Fruit fly (Drosophila melanogaster) whole organism, embryonic: Measurements from ENCODE around the gene CG11726.

Source experiments
- CG11696 ChIP-seq: fragments of 200-800 bp; sonication (Bioruptor generic); IDR thresholded peaks from 2 replicates; pipeline ENCODE4 v1.3.6; 2022; ENCODE audit warnings: missing biosample characterization, missing genetic modification characterization
- CG12155 ChIP-seq: fragments of 200-800 bp; sonication (Bioruptor generic); optimal IDR thresholded peaks from 3 replicates; lab custom pipeline; 2016; ENCODE audit warnings: missing biosample characterization, missing genetic modification characterization
- CG12391 ChIP-seq: fragments of 200-800 bp; sonication (Bioruptor generic); optimal IDR thresholded peaks from 3 replicates; lab custom pipeline; 2018; ENCODE audit warnings: missing biosample characterization, mild to moderate bottlenecking, missing genetic modification characterization, moderate library complexity
- CG15073 ChIP-seq: fragments of 200-800 bp; sonication (Bioruptor generic); optimal IDR thresholded peaks from 2 replicates; lab custom pipeline; 2016; ENCODE audit warnings: missing biosample characterization, missing genetic modification characterization
- CG1603 ChIP-seq: fragments of 200-800 bp; sonication (Bioruptor generic); optimal IDR thresholded peaks from 2 replicates; lab custom pipeline; 2019; ENCODE audit warnings: missing biosample characterization, mild to moderate bottlenecking, missing genetic modification characterization, moderate library complexity
- CG16815 ChIP-seq: fragments of 200-800 bp; sonication (Bioruptor generic); optimal IDR thresholded peaks from 3 replicates; lab custom pipeline; 2017; ENCODE audit warnings: missing biosample characterization, mild to moderate bottlenecking, missing genetic modification characterization
- CG16863 ChIP-seq: fragments of 200-800 bp; sonication (Bioruptor generic); optimal IDR thresholded peaks from 3 replicates; lab custom pipeline; 2016; ENCODE audit warnings: missing biosample characterization, missing genetic modification characterization
- CG17328 ChIP-seq: fragments of 200-800 bp; sonication (Bioruptor generic); IDR thresholded peaks from 2 replicates; pipeline ENCODE4 v1.3.6; 2022; ENCODE audit warnings: missing biosample characterization, missing genetic modification characterization
- CG3065 ChIP-seq: fragments of 200-800 bp; sonication (Bioruptor generic); optimal IDR thresholded peaks from 2 replicates; lab custom pipeline; 2016; ENCODE audit warnings: missing biosample characterization, missing genetic modification characterization
- CG31224 ChIP-seq: fragments of 200-800 bp; sonication (Bioruptor generic); IDR thresholded peaks from 2 replicates; pipeline ENCODE4 v1.3.6; 2022; ENCODE audit warnings: missing biosample characterization, missing genetic modification characterization
- CG34376 ChIP-seq: fragments of 200-800 bp; sonication (Bioruptor generic); optimal IDR thresholded peaks from 2 replicates; lab custom pipeline; 2018; ENCODE audit warnings: missing biosample characterization, mild to moderate bottlenecking, missing genetic modification characterization
- CG4617 ChIP-seq: fragments of 200-800 bp; sonication (Bioruptor generic); optimal IDR thresholded peaks from 3 replicates; lab custom pipeline; 2016; ENCODE audit warnings: missing biosample characterization, missing genetic modification characterization, borderline replicate concordance
- CG7556 ChIP-seq: fragments of 200-800 bp; sonication (Bioruptor generic); optimal IDR thresholded peaks from 2 replicates; lab custom pipeline; 2017; ENCODE audit warnings: missing biosample characterization, mild to moderate bottlenecking, missing genetic modification characterization
- CG8388 ChIP-seq: fragments of 200-800 bp; sonication (Bioruptor generic); optimal IDR thresholded peaks from 2 replicates; lab custom pipeline; 2019; ENCODE audit warnings: missing biosample characterization, mild to moderate bottlenecking, missing genetic modification characterization, moderate library complexity
- CG9876 ChIP-seq: fragments of 200-800 bp; sonication (Bioruptor generic); optimal IDR thresholded peaks from 2 replicates; lab custom pipeline; 2016; ENCODE audit warnings: missing biosample characterization, missing genetic modification characterization
- Dref ChIP-seq: fragments of 200-800 bp; sonication (Bioruptor generic); IDR thresholded peaks from 2 replicates; pipeline ENCODE4 v1.3.6; 2022; ENCODE audit warnings: missing biosample characterization, missing genetic modification characterization
- E2f1 ChIP-seq: fragments of 200-800 bp; sonication (Bioruptor generic); IDR thresholded peaks from 2 replicates; pipeline ENCODE4 v1.3.6; 2022; ENCODE audit warnings: missing biosample characterization, missing genetic modification characterization
- HLHmδ ChIP-seq: fragments of 200-800 bp; sonication (Bioruptor generic); optimal IDR thresholded peaks from 2 replicates; lab custom pipeline; 2018; ENCODE audit warnings: missing biosample characterization, mild to moderate bottlenecking, missing genetic modification characterization, moderate library complexity
- Hr51 ChIP-seq, 2 experiments: fragments of 200-800 bp; sonication (Bioruptor generic); optimal IDR thresholded peaks; 2 replicates in 1 of 2; 3 replicates in 1 of 2; lab custom pipeline; 2016 to 2018; ENCODE audit warnings: missing biosample characterization in 2 of 2, missing genetic modification characterization in 2 of 2, mild to moderate bottlenecking in 1 of 2, moderate library complexity in 1 of 2
- MTF-1 ChIP-seq: fragments of 200-800 bp; sonication (Bioruptor generic); optimal IDR thresholded peaks from 2 replicates; lab custom pipeline; 2018; ENCODE audit warnings: missing biosample characterization, mild to moderate bottlenecking, missing genetic modification characterization, borderline replicate concordance
- Rfx ChIP-seq: fragments of 200-800 bp; sonication (Bioruptor generic); IDR thresholded peaks from 2 replicates; pipeline ENCODE4 v1.3.6; 2022; ENCODE audit warnings: missing biosample characterization, missing genetic modification characterization
- Rx ChIP-seq: fragments of 200-800 bp; sonication (Bioruptor generic); IDR thresholded peaks from 2 replicates; pipeline ENCODE4 v1.3.6; 2022; ENCODE audit warnings: missing biosample characterization, missing genetic modification characterization
- Ssrp ChIP-seq: fragments of 200-800 bp; sonication (Bioruptor generic); optimal IDR thresholded peaks from 2 replicates; lab custom pipeline; 2018; ENCODE audit warnings: missing biosample characterization, mild to moderate bottlenecking, missing genetic modification characterization, moderate library complexity
- Xbp1 ChIP-seq: fragments of 200-800 bp; sonication (Bioruptor generic); optimal IDR thresholded peaks from 3 replicates; lab custom pipeline; 2016; ENCODE audit warnings: missing biosample characterization, mild to moderate bottlenecking, missing genetic modification characterization
- cas ChIP-seq: fragments of 200-800 bp; sonication (Bioruptor generic); IDR thresholded peaks from 2 replicates; pipeline ENCODE4 v1.3.6; 2022; ENCODE audit warnings: missing biosample characterization, missing genetic modification characterization
- chm ChIP-seq: fragments of 200-800 bp; sonication (Bioruptor generic); IDR thresholded peaks from 2 replicates; pipeline ENCODE4 v1.3.6; 2022; ENCODE audit warnings: missing biosample characterization, missing genetic modification characterization
- ci ChIP-seq: fragments of 200-800 bp; sonication (Bioruptor generic); IDR thresholded peaks from 3 replicates; pipeline ENCODE4 v1.3.6; 2022; ENCODE audit warnings: missing biosample characterization, missing genetic modification characterization
- cwo ChIP-seq: fragments of 200-800 bp; sonication (Bioruptor generic); optimal IDR thresholded peaks from 3 replicates; lab custom pipeline; 2017; ENCODE audit warnings: missing biosample characterization, missing genetic modification characterization, mild to moderate bottlenecking, moderate library complexity, missing genetic modification reagents
- danr ChIP-seq: fragments of 200-800 bp; sonication (Bioruptor generic); IDR thresholded peaks from 2 replicates; pipeline ENCODE4 v1.3.6; 2022; ENCODE audit warnings: missing biosample characterization, missing genetic modification characterization
- dmrt99B ChIP-seq: fragments of 200-800 bp; sonication (Bioruptor generic); optimal IDR thresholded peaks from 2 replicates; lab custom pipeline; 2018; ENCODE audit warnings: missing biosample characterization, mild to moderate bottlenecking, missing genetic modification characterization, moderate library complexity
- eve ChIP-seq, 2 experiments: fragments of >200 bp; optimal IDR thresholded peaks; 2 replicates each; lab custom pipeline; 2017; ENCODE audit warnings: missing biosample characterization in 2 of 2, missing genetic modification characterization in 2 of 2
- fd96Cb ChIP-seq: fragments of 200-800 bp; sonication (Bioruptor generic); optimal IDR thresholded peaks from 2 replicates; lab custom pipeline; 2018; ENCODE audit warnings: missing biosample characterization, mild to moderate bottlenecking, missing genetic modification characterization, moderate library complexity
- hb ChIP-seq: fragments of 200-800 bp; sonication (Bioruptor generic); IDR thresholded peaks from 3 replicates; pipeline ENCODE4 v1.3.6; 2022; ENCODE audit warnings: missing biosample characterization, missing genetic modification characterization; ENCODE audit not compliant: partially characterized antibody
- kah ChIP-seq: fragments of 200-800 bp; sonication (Bioruptor generic); optimal IDR thresholded peaks from 2 replicates; lab custom pipeline; 2018; ENCODE audit warnings: missing biosample characterization, mild to moderate bottlenecking, missing genetic modification characterization
- klu ChIP-seq: fragments of 200-800 bp; sonication (Bioruptor generic); IDR thresholded peaks from 2 replicates; pipeline ENCODE4 v1.3.6; 2022; ENCODE audit warnings: missing biosample characterization, missing genetic modification characterization
- luna ChIP-seq: fragments of 200-800 bp; sonication (Bioruptor generic); optimal IDR thresholded peaks from 2 replicates; lab custom pipeline; 2016; ENCODE audit warnings: missing biosample characterization, missing genetic modification characterization
- nerfin-1 ChIP-seq: fragments of 200-800 bp; sonication (Bioruptor generic); optimal IDR thresholded peaks from 3 replicates; lab custom pipeline; 2019; ENCODE audit warnings: missing biosample characterization, mild to moderate bottlenecking, missing genetic modification characterization, moderate library complexity
- pan ChIP-seq, 4 experiments: fragments of >200 bp in 3 of 4; fragments of 200-800 bp in 1 of 4; sonication (Bioruptor generic) in 1 of 4; optimal IDR thresholded peaks in 3 of 4; IDR thresholded peaks in 1 of 4; 2 replicates each; pipeline versions ENCODE4 v1.3.6 to Lab custom; 2017 to 2022; ENCODE audit warnings: missing biosample characterization in 2 of 4, missing genetic modification characterization in 2 of 4, mixed read lengths in 1 of 4
- prd ChIP-seq, 3 experiments: fragments of >200 bp in 2 of 3; fragments of 200-800 bp in 1 of 3; sonication (Bioruptor generic) in 1 of 3; optimal IDR thresholded peaks in 2 of 3; IDR thresholded peaks in 1 of 3; 2 replicates in 2 of 3; 3 replicates in 1 of 3; pipeline versions ENCODE4 v1.3.6 to Lab custom; 2017 to 2022; ENCODE audit warnings: missing biosample characterization in 1 of 3, missing genetic modification characterization in 1 of 3
- row ChIP-seq: fragments of 200-800 bp; sonication (Bioruptor generic); IDR thresholded peaks from 3 replicates; pipeline ENCODE4 v1.3.6; 2022; ENCODE audit warnings: missing biosample characterization, missing genetic modification characterization
- sd ChIP-seq: fragments of 200-800 bp; sonication (Bioruptor generic); optimal IDR thresholded peaks from 3 replicates; lab custom pipeline; 2018; ENCODE audit warnings: missing biosample characterization, mild to moderate bottlenecking, missing genetic modification characterization, moderate library complexity
- seq ChIP-seq: fragments of 200-800 bp; sonication (Bioruptor generic); IDR thresholded peaks from 2 replicates; pipeline ENCODE4 v1.3.6; 2022; ENCODE audit warnings: missing biosample characterization, missing genetic modification characterization
- tgo ChIP-seq: fragments of 200-800 bp; sonication (Bioruptor generic); IDR thresholded peaks from 3 replicates; pipeline ENCODE4 v1.3.6; 2022; ENCODE audit warnings: missing biosample characterization, missing genetic modification characterization
- tll ChIP-seq, 2 experiments: fragments of 200-800 bp in 1 of 2; fragments of >200 bp in 1 of 2; sonication (Bioruptor generic) in 1 of 2; optimal IDR thresholded peaks; 2 replicates each; lab custom pipeline; 2017 to 2019; ENCODE audit warnings: missing biosample characterization in 2 of 2, missing genetic modification characterization in 2 of 2, mild to moderate bottlenecking in 1 of 2, moderate library complexity in 1 of 2
- vvl ChIP-seq: fragments of 200-800 bp; sonication (Bioruptor generic); IDR thresholded peaks from 2 replicates; pipeline ENCODE4 v1.3.6; 2022; ENCODE audit warnings: missing biosample characterization, missing genetic modification characterization
- wor ChIP-seq: fragments of 200-800 bp; sonication (Bioruptor generic); IDR thresholded peaks from 2 replicates; pipeline ENCODE4 v1.3.6; 2022; ENCODE audit warnings: missing biosample characterization, missing genetic modification characterization

CG11726 gene

DNA sequence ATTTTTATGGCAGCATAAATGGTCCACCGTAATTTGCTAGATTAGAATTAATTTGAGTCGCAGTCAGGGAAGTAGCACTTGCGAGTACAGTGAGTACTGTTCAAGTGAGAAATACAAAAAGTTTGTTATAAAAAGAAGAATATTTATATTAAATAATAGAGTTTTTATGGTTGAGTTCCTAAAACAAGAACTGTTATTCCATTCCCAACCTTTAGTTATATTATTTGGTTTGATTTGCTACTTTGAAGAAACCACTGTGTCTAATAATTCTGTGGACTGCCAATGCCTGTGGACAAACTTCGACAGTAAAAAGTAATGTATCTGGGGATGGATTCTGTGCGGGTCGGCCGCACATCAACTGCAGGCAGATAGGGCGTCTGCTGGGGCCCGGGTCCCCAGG lies 26.7 kb upstream of the CG11726 start (continued):
- TF ChIP-seq vvl (peak; percentile 21), CG17328 (GFP tag; lab: Robert Waterston, UW) (peak; percentile 47; the same call in 1 of the 2 replicates), Xbp1 (GFP tag; lab: Kevin White, UChicago) (peak; percentile 4), wor (GFP tag; lab: Robert Waterston, UW) (0 out of 2 replicates have a peak, but pooled peaks have one; percentile 32), row (GFP tag; lab: Robert Waterston, UW) (peak; percentile 74), prd (optimal IDR thresholded peaks at IDR 0.05; lab: Kevin White, UChicago) (no peak), prd (GFP tag; IDR thresholded peaks at IDR 0.05; lab: Robert Waterston, UW) (peak; percentile 70), pan (optimal IDR thresholded peaks at IDR 0.05; lab: Kevin White, UChicago) (no peak), pan (GFP tag; optimal IDR thresholded peaks at IDR 0.05 in 1 of 2, IDR thresholded peaks at IDR 0.05 in 1 of 2) (peak in 1 of 2 experiments; percentile 45), Ssrp (tag; lab: Kevin White, UChicago) (peak; percentile 16), CG3065 (GFP tag; lab: Kevin White, UChicago) (no peak), CG34376 (GFP tag; lab: Kevin White, UChicago) (no peak), E2f1 (GFP tag; lab: Robert Waterston, UW) (0 out of 2 replicates have a peak, but pooled peaks have one; percentile 17), CG1603 (tag; lab: Kevin White, UChicago) (no peak), tgo (GFP tag; lab: Robert Waterston, UW) (peak; percentile 60), klu (GFP tag; lab: Robert Waterston, UW) (no peak), Rfx (GFP tag; lab: Robert Waterston, UW) (peak; percentile 54; the same call in 1 of the 2 replicates), eve (GFP tag; optimal IDR thresholded peaks at IDR 0.05; lab: Kevin White, UChicago) (peak in 1 of 2 experiments; percentile 50), CG31224 (peak; percentile 16; the same call in 1 of the 2 replicates), CG7556 (GFP tag; lab: Kevin White, UChicago) (peak; percentile 25), cwo (GFP tag; lab: Kevin White, UChicago) (peak; percentile 23), HLHmδ (GFP tag; lab: Kevin White, UChicago) (no peak), seq (GFP tag; lab: Robert Waterston, UW) (0 out of 2 replicates have a peak, but pooled peaks have one; percentile 27), ci (GFP tag; lab: Robert Waterston, UW) (0 out of 3 replicates have a peak, but pooled peaks have one; percentile 20), CG16863 (GFP tag; lab: Kevin White, UChicago) (no peak), nerfin-1 (tag; lab: Kevin White, UChicago) (no peak), CG15073 (GFP tag; lab: Kevin White, UChicago) (no peak), dmrt99B (tag; lab: Kevin White, UChicago) (peak; percentile 59), cas (GFP tag; lab: Robert Waterston, UW) (peak; percentile 47; the same call in 1 of the 2 replicates), Dref (GFP tag; lab: Robert Waterston, UW) (no peak), CG16815 (GFP tag; lab: Kevin White, UChicago) (no peak), hb (no peak), Hr51 (GFP tag; optimal IDR thresholded peaks at IDR 0.05; lab: Kevin White, UChicago) (peak in 1 of 2 experiments; percentile 32), CG9876 (no peak), Rx (GFP tag; lab: Robert Waterston, UW) (0 out of 2 replicates have a peak, but pooled peaks have one; percentile 24)

DNA sequence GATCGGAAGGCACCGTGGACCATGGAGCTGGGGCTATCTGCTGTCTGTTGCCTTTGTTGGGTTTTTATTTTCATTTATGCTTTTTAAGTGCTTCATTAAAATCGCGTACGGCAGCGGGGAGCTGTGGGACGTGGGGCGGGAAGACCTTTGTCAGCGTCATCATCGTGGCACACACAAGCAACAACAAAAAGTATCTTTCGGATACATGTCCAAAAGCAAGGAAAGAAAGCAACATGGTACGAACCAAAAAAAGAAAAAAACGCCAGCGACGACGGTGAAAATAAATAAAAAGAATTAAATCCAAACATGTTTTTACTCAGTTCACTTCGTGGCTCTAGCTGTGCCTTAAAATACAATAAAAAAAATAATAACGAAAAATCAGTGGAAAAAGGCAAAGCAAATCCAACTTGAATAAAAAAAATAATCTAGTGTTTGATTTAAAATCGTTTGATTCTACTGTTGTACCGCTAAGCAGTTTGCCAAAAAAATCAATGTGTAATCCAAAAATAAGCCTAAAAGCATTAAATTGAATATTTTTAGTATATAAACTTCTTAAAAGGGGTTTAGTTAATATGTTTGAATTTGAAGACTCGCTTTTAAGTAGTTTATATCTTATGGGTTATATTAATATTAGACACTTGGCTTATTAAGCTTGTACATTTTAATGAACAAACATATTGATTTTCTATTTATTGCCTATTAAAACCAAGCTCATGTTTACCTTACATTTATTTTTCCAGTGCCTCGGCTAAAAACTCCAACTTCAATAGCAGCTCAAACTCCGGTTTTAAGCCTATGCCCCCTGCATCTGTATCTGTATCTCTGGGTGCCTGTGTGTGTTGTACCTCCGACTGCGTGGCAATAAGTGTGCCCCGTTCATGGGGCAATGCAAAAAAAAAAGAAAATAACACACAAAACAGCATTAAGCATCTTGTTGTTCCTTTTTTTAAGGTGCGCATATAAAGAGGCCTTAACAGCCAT lies 25.9 kb upstream of the CG11726 start:
- TF ChIP-seq CG11696 (GFP tag; lab: Robert Waterston, UW) (no peak), CG8388 (peak; percentile 18), CG12391 (tag; lab: Kevin White, UChicago) (no peak), CG1603 (tag; lab: Kevin White, UChicago) (no peak), tll (GFP tag; optimal IDR thresholded peaks at IDR 0.05; lab: Kevin White, UChicago) (no peak), sd (tag; lab: Kevin White, UChicago) (no peak), luna (no peak), CG12155 (GFP tag; lab: Kevin White, UChicago) (no peak), chm (peak; percentile 41; the same call in 1 of the 2 replicates), fd96Cb (tag; lab: Kevin White, UChicago) (peak; percentile 31), CG4617 (no peak), kah (no peak), MTF-1 (GFP tag; lab: Kevin White, UChicago) (no peak), danr (GFP tag; lab: Robert Waterston, UW) (no peak), vvl (peak; percentile 40)
